Fruit fly (Drosophila melanogaster): ENCODE measurements around the gene Bro.
A peak's percentile ranks its signal among the peaks of the same experiment; 100 is the strongest.

The Bro gene

dm6 chr3L:1618116-1618727 lies 29.4 kb upstream of the Bro start, which contains the start of the genes CG13926, ABCB7 and CG33230 (continued):
- TF ChIP-seq CG8119 (GFP tag; IDR thresholded peaks at IDR 0.05) (no peak), CG4318 (GFP tag; optimal IDR thresholded peaks at IDR 0.05) (no peak), Met (GFP tag; optimal IDR thresholded peaks at IDR 0.05) (no peak), Blimp-1 (GFP tag; optimal IDR thresholded peaks at IDR 0.05) (no peak), CG6276 (GFP tag; optimal IDR thresholded peaks at IDR 0.05) (no peak)

- TF ChIP-seq svp (GFP tag) (peak; percentile 38), vri (GFP tag; optimal IDR thresholded peaks at IDR 0.05) (no peak), Eip78C (GFP tag) (no peak)
These were observed 20.7 kb upstream of the Bro start for dm6 chr3L:1626924-1627323.

dm6 chr3L:1628176-1628866 lies 19.3 kb upstream of the Bro start, which contains the start of gene CG13928:
Gene CG13928 (minus strand): TSS chr3L:1628377.
- peak; percentile 29 for TF ChIP-seq svp (GFP tag)
- no peak for TF ChIP-seq eg (GFP tag; IDR thresholded peaks at IDR 0.05)

- TF ChIP-seq Eip75B (GFP tag; optimal IDR thresholded peaks at IDR 0.05) (peak; percentile 12), cyc (GFP tag; optimal IDR thresholded peaks at IDR 0.05) (no peak), dac (GFP tag; optimal IDR thresholded peaks at IDR 0.05) (no peak), CG11902 (GFP tag; optimal IDR thresholded peaks at IDR 0.05) (no peak), Hr4 (GFP tag; optimal IDR thresholded peaks at IDR 0.05) (peak; percentile 49), fd59A (GFP tag; optimal IDR thresholded peaks at IDR 0.05) (no peak), fkh (GFP tag; optimal IDR thresholded peaks at IDR 0.05) (no peak), CG6808 (GFP tag; optimal IDR thresholded peaks at IDR 0.05) (no peak), CG8119 (GFP tag; IDR thresholded peaks at IDR 0.05) (0 out of 3 replicates have a peak, but pooled peaks have one; percentile 28), CG31627 (GFP tag; optimal IDR thresholded peaks at IDR 0.05) (peak; percentile 17), CG15336 (GFP tag; IDR thresholded peaks at IDR 0.05) (0 out of 2 replicates have a peak, but pooled peaks have one; percentile 18), acj6 (GFP tag; optimal IDR thresholded peaks at IDR 0.05) (peak; percentile 36), CG6276 (GFP tag; optimal IDR thresholded peaks at IDR 0.05) (no peak), CG3032 (tag; optimal IDR thresholded peaks at IDR 0.05) (no peak), Ets21C (GFP tag; optimal IDR thresholded peaks at IDR 0.05) (peak; percentile 23), CG11762 (GFP tag; optimal IDR thresholded peaks at IDR 0.05; ENCODE audit: insufficient read depth) (no peak), Hr39 (GFP tag; optimal IDR thresholded peaks at IDR 0.05) (peak; percentile 37), lz (GFP tag; optimal IDR thresholded peaks at IDR 0.05) (peak; percentile 9), Smox (GFP tag; optimal IDR thresholded peaks at IDR 0.05) (peak; percentile 34), CG7368 (GFP tag; optimal IDR thresholded peaks at IDR 0.05) (no peak), pdm3 (GFP tag; optimal IDR thresholded peaks at IDR 0.05) (no peak), CG6854 (GFP tag; optimal IDR thresholded peaks at IDR 0.05) (no peak), Blimp-1 (GFP tag; optimal IDR thresholded peaks at IDR 0.05) (no peak), topi (GFP tag; optimal IDR thresholded peaks at IDR 0.05) (no peak), eg (GFP tag; IDR thresholded peaks at IDR 0.05) (no peak), CG8319 (GFP tag; optimal IDR thresholded peaks at IDR 0.05) (no peak), Gug (GFP tag; IDR thresholded peaks at IDR 0.05) (no peak), CG10669 (GFP tag; optimal IDR thresholded peaks at IDR 0.05) (no peak), Sox102F (GFP tag; optimal IDR thresholded peaks at IDR 0.05) (peak; percentile 19), CG11294 (GFP tag; IDR thresholded peaks at IDR 0.05) (no peak), CG16779 (tag; optimal IDR thresholded peaks at IDR 0.05) (no peak), fd85E (GFP tag; optimal IDR thresholded peaks at IDR 0.05) (no peak), Lpt (GFP tag; optimal IDR thresholded peaks at IDR 0.05) (no peak), Sox14 (GFP tag; optimal IDR thresholded peaks at IDR 0.05) (no peak), CG32006 (GFP tag; optimal IDR thresholded peaks at IDR 0.05) (peak; percentile 43), net (GFP tag; optimal IDR thresholded peaks at IDR 0.05) (peak; percentile 16)
These were observed 18.4 kb upstream of the Bro start, which contains the start of gene GC for dm6 chr3L:1629064-1629777. Gene GC (minus strand): TSS chr3L:1629301.
